Worm (Caenorhabditis elegans): ENCODE results near the gene B0507.5.

DNA sequence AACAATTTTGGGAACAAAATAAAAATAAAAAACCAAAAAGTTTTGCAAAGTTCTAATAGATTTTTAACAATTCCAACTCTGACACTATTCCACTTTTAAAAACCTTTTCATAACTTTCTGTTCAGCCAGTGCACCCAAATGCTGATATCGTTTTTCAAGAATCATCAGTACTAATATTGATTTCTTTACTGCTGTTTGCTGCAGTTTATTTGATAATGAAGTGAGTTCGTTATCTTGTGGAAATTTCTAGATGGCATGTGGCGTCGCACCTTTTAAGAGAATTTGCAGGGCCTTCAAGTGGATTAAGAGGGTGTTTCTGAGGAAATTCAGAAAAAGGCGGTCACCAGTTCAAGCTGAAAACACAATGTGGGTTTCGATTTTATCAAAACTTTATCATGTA lies 22.5 kb upstream of the B0507.5 start:
- TF ChIP-seq nhr-77 (tag; optimal IDR thresholded peaks at IDR 0.05) = no peak
- no peak for TF ChIP-seq ama-1 (optimal IDR thresholded peaks at IDR 0.05)
- no peak for TF ChIP-seq ztf-11 (tag; optimal IDR thresholded peaks at IDR 0.05)

Measured in whole organism, L2 larva.